Fruit fly (Drosophila melanogaster) whole organism, prepupa: ENCODE data around the gene CG42544.

ENCODE experiments used
- Blimp-1 ChIP-seq: fragments of 200-800 bp; sonication (Bioruptor generic); optimal IDR thresholded peaks from 3 replicates; lab custom pipeline; 2017; ENCODE audit warnings: missing biosample characterization, missing genetic modification characterization, mild to moderate bottlenecking, moderate library complexity, missing genetic modification reagents
- CG10631 ChIP-seq: fragments of 200-800 bp; sonication (Bioruptor generic); optimal IDR thresholded peaks from 2 replicates; lab custom pipeline; 2016; ENCODE audit warnings: missing biosample characterization, missing genetic modification characterization
- CG10669 ChIP-seq: fragments of 200-800 bp; sonication (Bioruptor generic); optimal IDR thresholded peaks from 3 replicates; lab custom pipeline; 2018; ENCODE audit warnings: missing biosample characterization, mild to moderate bottlenecking, missing genetic modification characterization, moderate library complexity
- CG11294 ChIP-seq: fragments of 200-800 bp; sonication (Bioruptor generic); IDR thresholded peaks from 2 replicates; pipeline ENCODE4 v1.3.6; 2022; ENCODE audit warnings: missing biosample characterization, missing genetic modification characterization
- CG11762 ChIP-seq: fragments of 200-800 bp; sonication (Bioruptor generic); optimal IDR thresholded peaks from 3 replicates; lab custom pipeline; 2016; ENCODE audit warnings: missing biosample characterization, missing genetic modification characterization; ENCODE audit not compliant: insufficient read depth
- CG1621 ChIP-seq: fragments of 200-800 bp; sonication (Bioruptor generic); optimal IDR thresholded peaks from 3 replicates; lab custom pipeline; 2018; ENCODE audit warnings: missing biosample characterization, mild to moderate bottlenecking, missing genetic modification characterization
- CG16779 ChIP-seq: fragments of 200-800 bp; sonication (Bioruptor generic); optimal IDR thresholded peaks from 3 replicates; lab custom pipeline; 2017; ENCODE audit warnings: missing biosample characterization, mild to moderate bottlenecking, missing genetic modification characterization
- CG3032 ChIP-seq: fragments of 200-800 bp; optimal IDR thresholded peaks from 2 replicates; lab custom pipeline; 2019; ENCODE audit warnings: missing biosample characterization, mild to moderate bottlenecking, missing genetic modification characterization, moderate library complexity
- CG32006 ChIP-seq: fragments of 200-800 bp; sonication (Bioruptor generic); optimal IDR thresholded peaks from 3 replicates; lab custom pipeline; 2017; ENCODE audit warnings: missing biosample characterization, mild to moderate bottlenecking, missing genetic modification characterization
- CG34406 ChIP-seq: fragments of 200-800 bp; sonication (Bioruptor generic); optimal IDR thresholded peaks from 3 replicates; lab custom pipeline; 2016; ENCODE audit warnings: missing biosample characterization, missing genetic modification characterization
- CG6163 ChIP-seq: fragments of 200-800 bp; sonication (Bioruptor generic); IDR thresholded peaks from 3 replicates; pipeline ENCODE4 v1.3.6; 2022; ENCODE audit warnings: missing biosample characterization, missing genetic modification characterization
- CG6276 ChIP-seq: fragments of 200-800 bp; sonication (Bioruptor generic); optimal IDR thresholded peaks from 2 replicates; lab custom pipeline; 2017; ENCODE audit warnings: missing biosample characterization, mild to moderate bottlenecking, missing genetic modification characterization
- CG6792 ChIP-seq: fragments of 200-800 bp; sonication (Bioruptor generic); optimal IDR thresholded peaks from 3 replicates; lab custom pipeline; 2016; ENCODE audit warnings: missing biosample characterization, missing genetic modification characterization
- CG6808 ChIP-seq: fragments of 200-800 bp; sonication (Bioruptor generic); optimal IDR thresholded peaks from 3 replicates; lab custom pipeline; 2017; ENCODE audit warnings: missing biosample characterization, missing genetic modification characterization, mild to moderate bottlenecking, moderate library complexity, missing genetic modification reagents
- CG6854 ChIP-seq: fragments of 200-800 bp; sonication (Bioruptor generic); optimal IDR thresholded peaks from 2 replicates; lab custom pipeline; 2017; ENCODE audit warnings: missing biosample characterization, mild to moderate bottlenecking, missing genetic modification characterization
- CG7368 ChIP-seq: fragments of 200-800 bp; sonication (Bioruptor generic); optimal IDR thresholded peaks from 3 replicates; lab custom pipeline; 2016; ENCODE audit warnings: missing biosample characterization, missing genetic modification characterization
- CG8119 ChIP-seq: fragments of 200-800 bp; sonication (Bioruptor generic); IDR thresholded peaks from 3 replicates; pipeline ENCODE4 v1.3.6; 2022; ENCODE audit warnings: missing biosample characterization, missing genetic modification characterization
- CG8319 ChIP-seq: fragments of 200-800 bp; sonication (Bioruptor generic); optimal IDR thresholded peaks from 3 replicates; lab custom pipeline; 2016; ENCODE audit warnings: missing biosample characterization, missing genetic modification characterization
- CG9139 ChIP-seq: fragments of 200-800 bp; sonication (Bioruptor generic); optimal IDR thresholded peaks from 3 replicates; lab custom pipeline; 2017; ENCODE audit warnings: missing biosample characterization, mild to moderate bottlenecking, missing genetic modification characterization
- Eip75B ChIP-seq: fragments of 200-800 bp; sonication (Bioruptor generic); optimal IDR thresholded peaks from 3 replicates; lab custom pipeline; 2016; ENCODE audit warnings: missing biosample characterization, missing genetic modification characterization
- Eip78C ChIP-seq: fragments of 200-800 bp; sonication (Bioruptor generic); peaks from one replicate; lab custom pipeline; 2016; ENCODE audit warnings: missing biosample characterization, missing genetic modification characterization
- Eip93F ChIP-seq: fragments of 200-800 bp; sonication (Bioruptor generic); optimal IDR thresholded peaks from 2 replicates; lab custom pipeline; 2016; ENCODE audit warnings: missing biosample characterization, mild to moderate bottlenecking, missing genetic modification characterization
- Ets21C ChIP-seq: fragments of 200-800 bp; sonication (Bioruptor generic); optimal IDR thresholded peaks from 3 replicates; lab custom pipeline; 2016; ENCODE audit warnings: missing biosample characterization, missing genetic modification characterization
- Ets96B ChIP-seq: fragments of 200-800 bp; optimal IDR thresholded peaks from 2 replicates; lab custom pipeline; 2019; ENCODE audit warnings: missing biosample characterization, mild to moderate bottlenecking, missing genetic modification characterization, moderate library complexity
- Gug ChIP-seq: fragments of 200-800 bp; sonication (Bioruptor generic); IDR thresholded peaks from 2 replicates; pipeline ENCODE4 v1.3.6; 2022; ENCODE audit warnings: missing biosample characterization, missing genetic modification characterization
- Hr38 ChIP-seq: sonication (Bioruptor generic); optimal IDR thresholded peaks from 2 replicates; lab custom pipeline; 2016; ENCODE audit warnings: missing biosample characterization, missing genetic modification characterization
- Hr39 ChIP-seq: fragments of 200-800 bp; sonication (Bioruptor generic); optimal IDR thresholded peaks from 2 replicates; lab custom pipeline; 2016; ENCODE audit warnings: missing biosample characterization, missing genetic modification characterization
- Met ChIP-seq: fragments of 200-800 bp; sonication (Bioruptor generic); optimal IDR thresholded peaks from 3 replicates; lab custom pipeline; 2016; ENCODE audit warnings: missing biosample characterization, missing genetic modification characterization
- OdsH ChIP-seq: fragments of 200-800 bp; sonication (Bioruptor generic); optimal IDR thresholded peaks from 3 replicates; lab custom pipeline; 2016; ENCODE audit warnings: missing biosample characterization, missing genetic modification characterization
- Sox102F ChIP-seq: fragments of 200-800 bp; sonication (Bioruptor generic); optimal IDR thresholded peaks from 2 replicates; lab custom pipeline; 2016; ENCODE audit warnings: missing biosample characterization, mild to moderate bottlenecking, missing genetic modification characterization
- Sox15 ChIP-seq: fragments of 200-800 bp; sonication (Bioruptor generic); optimal IDR thresholded peaks from 3 replicates; lab custom pipeline; 2016; ENCODE audit warnings: missing biosample characterization, missing genetic modification characterization
- acj6 ChIP-seq: fragments of 200-800 bp; sonication (Bioruptor generic); optimal IDR thresholded peaks from 3 replicates; lab custom pipeline; 2016; ENCODE audit warnings: missing biosample characterization, missing genetic modification characterization
- cyc ChIP-seq: fragments of 200-800 bp; sonication (Bioruptor generic); optimal IDR thresholded peaks from 3 replicates; lab custom pipeline; 2016; ENCODE audit warnings: missing biosample characterization, missing genetic modification characterization
- dac ChIP-seq: fragments of 200-800 bp; sonication (Bioruptor generic); optimal IDR thresholded peaks from 2 replicates; lab custom pipeline; 2017; ENCODE audit warnings: missing biosample characterization, mild to moderate bottlenecking, missing genetic modification characterization
- dsx ChIP-seq: fragments of 200-800 bp; optimal IDR thresholded peaks from 3 replicates; lab custom pipeline; 2019; ENCODE audit warnings: missing biosample characterization, mild to moderate bottlenecking, missing genetic modification characterization, moderate library complexity; ENCODE audit not compliant: poor library complexity, severe bottlenecking
- eg ChIP-seq: fragments of 200-800 bp; sonication (Bioruptor generic); IDR thresholded peaks from 3 replicates; pipeline ENCODE4 v1.3.6; 2022; ENCODE audit warnings: missing biosample characterization, missing genetic modification characterization
- esn ChIP-seq: fragments of 200-800 bp; sonication (Bioruptor generic); optimal IDR thresholded peaks from 2 replicates; lab custom pipeline; 2016; ENCODE audit warnings: missing biosample characterization, mild to moderate bottlenecking, missing genetic modification characterization, moderate library complexity
- fd59A ChIP-seq: fragments of 200-800 bp; sonication (Bioruptor generic); optimal IDR thresholded peaks from 2 replicates; lab custom pipeline; 2017; ENCODE audit warnings: missing biosample characterization, mild to moderate bottlenecking, missing genetic modification characterization, missing genetic modification reagents
- fkh ChIP-seq: fragments of 200-800 bp; sonication (Bioruptor generic); optimal IDR thresholded peaks from 3 replicates; lab custom pipeline; 2017; ENCODE audit warnings: missing biosample characterization, mild to moderate bottlenecking, missing genetic modification characterization, moderate library complexity
- lz ChIP-seq: fragments of 200-800 bp; sonication (Bioruptor generic); optimal IDR thresholded peaks from 3 replicates; lab custom pipeline; 2016; ENCODE audit warnings: missing biosample characterization, missing genetic modification characterization
- pdm3 ChIP-seq: fragments of 200-800 bp; sonication (Bioruptor generic); optimal IDR thresholded peaks from 3 replicates; lab custom pipeline; 2016; ENCODE audit warnings: missing biosample characterization, missing genetic modification characterization
- salr ChIP-seq, 2 experiments: fragments of 200-800 bp; sonication (Bioruptor generic); optimal IDR thresholded peaks; 3 replicates each; lab custom pipeline; 2016 to 2018; ENCODE audit warnings: missing biosample characterization in 2 of 2, missing genetic modification characterization in 2 of 2, mild to moderate bottlenecking in 1 of 2
- spab ChIP-seq: fragments of 200-800 bp; sonication (Bioruptor generic); optimal IDR thresholded peaks from 2 replicates; lab custom pipeline; 2017; ENCODE audit warnings: missing biosample characterization, mild to moderate bottlenecking, missing genetic modification characterization, missing genetic modification reagents
- ss ChIP-seq, 2 experiments: fragments of 200-800 bp; sonication (Bioruptor generic); optimal IDR thresholded peaks; 2 replicates in 1 of 2; 3 replicates in 1 of 2; lab custom pipeline; 2017 to 2018; ENCODE audit warnings: mild to moderate bottlenecking in 2 of 2, missing biosample characterization in 2 of 2, missing genetic modification characterization in 2 of 2, moderate library complexity in 1 of 2
- topi ChIP-seq: fragments of 200-800 bp; sonication (Bioruptor generic); optimal IDR thresholded peaks from 3 replicates; lab custom pipeline; 2016; ENCODE audit warnings: missing biosample characterization, missing genetic modification characterization
- vri ChIP-seq: fragments of 200-800 bp; sonication (Bioruptor generic); optimal IDR thresholded peaks from 3 replicates; lab custom pipeline; 2016; ENCODE audit warnings: missing biosample characterization, mild to moderate bottlenecking, missing genetic modification characterization

Gene CG42544

dm6 chr3R:7336454-7336853 is 32.1 kb downstream of the CG42544 start (continued):
- TF ChIP-seq CG10669 (GFP tag; lab: Kevin White, UChicago) (peak; percentile 40), Ets96B (tag; lab: Kevin White, UChicago) (peak; percentile 57), Eip78C (GFP tag; lab: Kevin White, UChicago) (peak; percentile 90), CG1621 (tag; lab: Kevin White, UChicago) (no peak), CG8319 (GFP tag; lab: Kevin White, UChicago) (no peak), pdm3 (GFP tag; lab: Kevin White, UChicago) (peak; percentile 20), CG32006 (GFP tag; lab: Kevin White, UChicago) (peak; percentile 19), CG6792 (peak; percentile 30)

- TF ChIP-seq ss (GFP tag; optimal IDR thresholded peaks at IDR 0.05; lab: Kevin White, UChicago) (no peak), fkh (peak; percentile 36)
These were observed 40.4 kb downstream of the CG42544 start, which contains the start of gene CG31496 for dm6 chr3R:7344769-7345168. Gene CG31496 (plus strand): TSS chr3R:7345069.

- TF ChIP-seq CG11762 (GFP tag; lab: Kevin White, UChicago) (no peak), CG11294 (no peak), ss (GFP tag; optimal IDR thresholded peaks at IDR 0.05; lab: Kevin White, UChicago) (no peak), CG6163 (GFP tag; lab: Robert Waterston, UW) (no peak), acj6 (peak; percentile 30), CG6792 (no peak), CG6854 (GFP tag; lab: Kevin White, UChicago) (no peak), CG8119 (GFP tag; lab: Robert Waterston, UW) (no peak), CG10631 (peak; percentile 24), CG7368 (no peak), CG8319 (GFP tag; lab: Kevin White, UChicago) (no peak), OdsH (peak; percentile 33), CG6808 (GFP tag; lab: Kevin White, UChicago) (no peak), CG32006 (GFP tag; lab: Kevin White, UChicago) (no peak), pdm3 (GFP tag; lab: Kevin White, UChicago) (peak; percentile 34), dsx (no peak), Blimp-1 (GFP tag; lab: Kevin White, UChicago) (no peak), eg (no peak), topi (GFP tag; lab: Kevin White, UChicago) (peak; percentile 32), vri (GFP tag; lab: Kevin White, UChicago) (no peak), spab (no peak), salr (GFP tag; optimal IDR thresholded peaks at IDR 0.05; lab: Kevin White, UChicago) (no peak), Eip75B (GFP tag; lab: Kevin White, UChicago) (peak; percentile 15), Sox102F (GFP tag; lab: Kevin White, UChicago) (no peak), Eip93F (GFP tag; lab: Kevin White, UChicago) (no peak), lz (GFP tag; lab: Kevin White, UChicago) (peak; percentile 53), CG10669 (GFP tag; lab: Kevin White, UChicago) (no peak), CG9139 (GFP tag; lab: Kevin White, UChicago) (no peak), Hr38 (GFP tag; lab: Kevin White, UChicago) (no peak), CG1621 (tag; lab: Kevin White, UChicago) (no peak), Ets21C (GFP tag; lab: Kevin White, UChicago) (no peak), CG16779 (tag; lab: Kevin White, UChicago) (no peak), Sox15 (no peak), esn (GFP tag; lab: Kevin White, UChicago) (peak; percentile 43), cyc (peak; percentile 61), Hr39 (GFP tag; lab: Kevin White, UChicago) (peak; percentile 59), Met (GFP tag; lab: Kevin White, UChicago) (peak; percentile 23), CG3032 (tag; lab: Kevin White, UChicago) (no peak), fd59A (no peak), CG34406 (no peak), Gug (GFP tag; lab: Robert Waterston, UW) (no peak), Ets96B (tag; lab: Kevin White, UChicago) (no peak), Eip78C (GFP tag; lab: Kevin White, UChicago) (peak; percentile 45), CG6276 (no peak), dac (GFP tag; lab: Kevin White, UChicago) (peak; percentile 1)
These were observed 42.1 kb downstream of the CG42544 start, which contains the start of gene nxf4 for dm6 chr3R:7346445-7346844. Gene nxf4 (plus strand): TSS chr3R:7346730.
